Worm (Caenorhabditis elegans) whole organism, young adult: ENCODE measurements around the gene Y37A1A.3.

ENCODE experiments used
- dox-1 ChIP-seq: fragments of 200-800 bp; sonication (Bioruptor generic); IDR thresholded peaks from 2 replicates; pipeline ENCODE4 v1.3.6; 2022; ENCODE audit warnings: missing genetic modification reagents, missing genetic modification characterization, missing compliant biosample characterization
- hmg-20 ChIP-seq: fragments of 200-800 bp; sonication (Bioruptor generic); IDR thresholded peaks from 2 replicates; pipeline ENCODE4 v1.3.6; 2022; ENCODE audit warnings: missing genetic modification reagents, missing genetic modification characterization, missing compliant biosample characterization
- snpc-3.4 ChIP-seq: sonication (generic microtip); optimal IDR thresholded peaks from 2 replicates; lab custom pipeline; 2017; ENCODE audit warnings: missing genetic modification characterization, mild to moderate bottlenecking, missing compliant biosample characterization, antibody characterized with exemption, moderate library complexity, missing genotype, missing genetic modification reagents
- unc-62 ChIP-seq: fragments of 150-350 bp; optimal IDR thresholded peaks from 2 replicates; lab custom pipeline; 2014; ENCODE audit warnings: missing biosample characterization, missing genetic modification reagents, missing genetic modification characterization
- xnd-1 ChIP-seq: sonication (generic microtip); optimal IDR thresholded peaks from 2 replicates; lab custom pipeline; 2016; ENCODE audit warnings: missing genotype, missing genetic modification reagents, missing genetic modification characterization, missing compliant biosample characterization

DNA sequence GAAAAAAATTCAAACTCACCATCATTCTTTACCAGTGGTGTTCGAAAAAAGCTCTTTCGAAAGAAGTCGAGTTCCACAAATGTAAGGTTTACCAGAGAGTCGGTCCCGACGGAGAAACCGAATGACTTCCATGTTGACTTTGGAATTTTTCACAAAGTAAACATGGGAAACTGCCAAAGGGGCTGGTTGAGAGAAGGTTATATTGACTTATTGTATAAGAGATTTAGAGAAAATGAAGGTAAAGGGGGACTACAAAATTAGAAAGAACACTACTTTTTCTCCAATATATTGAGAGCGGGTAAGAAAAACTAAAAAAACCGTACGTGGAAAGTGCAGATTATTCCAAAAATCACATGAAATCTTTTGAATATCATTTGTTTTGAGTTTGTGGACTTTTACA lies 37.5 kb downstream of the Y37A1A.3 start, which contains the start of gene vamp-8:
- TF ChIP-seq dox-1 (GFP tag; lab: Robert Waterston, UW), result no peak
- TF ChIP-seq hmg-20 (GFP tag; lab: Robert Waterston, UW), result no peak
- TF ChIP-seq unc-62 (GFP tag; lab: Kevin White, UChicago), result no peak
- TF ChIP-seq xnd-1 (tag; lab: Kevin White, UChicago), result no peak
- TF ChIP-seq snpc-3.4 (tag; lab: Kevin White, UChicago), result no peak
